Fruit fly (Drosophila melanogaster): ENCODE measurements around the gene B4.

B4 gene

DNA sequence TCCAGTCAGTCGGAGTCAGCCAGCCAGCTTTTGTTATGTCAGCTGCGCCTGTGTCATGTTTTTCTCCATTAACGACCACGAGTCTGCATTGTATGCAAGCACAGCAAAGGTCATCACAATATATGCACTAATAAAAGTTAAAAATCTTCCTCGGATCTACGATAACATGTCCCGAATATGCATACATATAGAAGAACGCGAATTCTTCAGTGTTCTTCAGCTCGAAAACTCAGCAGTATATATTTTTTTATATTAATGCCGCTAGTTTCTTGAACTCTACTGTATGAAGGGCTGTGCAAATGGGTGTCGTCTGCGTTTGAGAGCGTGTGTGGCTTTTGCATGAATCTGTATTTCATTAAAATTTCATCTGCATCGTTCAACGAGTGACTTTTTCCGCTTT, 66.9 kb downstream of the B4 start (continued):
- no peak for TF ChIP-seq fd85E (GFP tag; optimal IDR thresholded peaks at IDR 0.05)
- no peak for TF ChIP-seq Hr38 (GFP tag; optimal IDR thresholded peaks at IDR 0.05)
- TF ChIP-seq CG34406 (GFP tag; optimal IDR thresholded peaks at IDR 0.05) = peak; percentile 44
- peak; percentile 16 for TF ChIP-seq fd59A (GFP tag; optimal IDR thresholded peaks at IDR 0.05)
- peak; percentile 61; the same call in 1 of the 3 replicates for TF ChIP-seq CG6163 (GFP tag; IDR thresholded peaks at IDR 0.05)
- TF ChIP-seq eg (GFP tag; IDR thresholded peaks at IDR 0.05) = no peak
- no peak for TF ChIP-seq Gug (GFP tag; IDR thresholded peaks at IDR 0.05)
- TF ChIP-seq CG8119 (GFP tag; IDR thresholded peaks at IDR 0.05) = peak; percentile 59; the same call in 2 of the 3 replicates
- peak; percentile 50 for TF ChIP-seq pdm3 (GFP tag; optimal IDR thresholded peaks at IDR 0.05)
- no peak for TF ChIP-seq net (GFP tag; optimal IDR thresholded peaks at IDR 0.05)
- TF ChIP-seq cyc (GFP tag; optimal IDR thresholded peaks at IDR 0.05) = no peak
- TF ChIP-seq topi (GFP tag; optimal IDR thresholded peaks at IDR 0.05) = no peak
- TF ChIP-seq dsx (GFP tag; optimal IDR thresholded peaks at IDR 0.05; ENCODE audit: poor library complexity, severe bottlenecking) = no peak
- TF ChIP-seq ss (GFP tag; optimal IDR thresholded peaks at IDR 0.05) = no peak
- no peak for TF ChIP-seq CG8319 (GFP tag; optimal IDR thresholded peaks at IDR 0.05)
- TF ChIP-seq vri (GFP tag; optimal IDR thresholded peaks at IDR 0.05) = peak; percentile 14
- no peak for TF ChIP-seq CG3032 (tag; optimal IDR thresholded peaks at IDR 0.05)

DNA sequence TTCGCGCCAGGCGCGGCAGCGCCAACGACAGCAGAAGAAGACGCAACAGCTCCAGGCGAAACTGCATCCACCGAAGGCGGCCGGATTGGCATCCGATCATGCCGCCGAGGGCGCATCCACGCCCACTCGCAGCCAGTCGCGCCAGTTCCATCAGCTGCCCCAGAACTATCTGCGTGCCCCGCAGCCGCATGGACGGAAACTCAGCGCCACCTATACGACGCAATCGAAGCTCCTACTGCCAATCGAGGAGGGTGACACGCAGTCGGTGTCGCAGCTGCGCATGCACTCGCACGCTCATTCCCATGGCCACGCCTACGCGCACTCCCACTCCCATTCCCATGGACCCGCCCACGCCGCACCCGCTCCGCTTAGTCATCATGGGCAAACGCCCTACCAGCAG, 73.9 kb downstream of the B4 start:
- TF ChIP-seq CG8632 (GFP tag; optimal IDR thresholded peaks at IDR 0.05) = no peak

- TF ChIP-seq achi (GFP tag; optimal IDR thresholded peaks at IDR 0.05) = peak; percentile 48
- TF ChIP-seq ss (GFP tag; optimal IDR thresholded peaks at IDR 0.05) = peak in 1 of 2 experiments; percentile 57
- no peak for TF ChIP-seq salr (GFP tag; optimal IDR thresholded peaks at IDR 0.05)
- no peak for TF ChIP-seq CG7368 (GFP tag; optimal IDR thresholded peaks at IDR 0.05)
- peak; percentile 3 for TF ChIP-seq CG8632 (GFP tag; optimal IDR thresholded peaks at IDR 0.05)
- TF ChIP-seq fkh (GFP tag; optimal IDR thresholded peaks at IDR 0.05) = no peak
- peak; percentile 53 for TF ChIP-seq Hr4 (GFP tag; optimal IDR thresholded peaks at IDR 0.05)
- TF ChIP-seq fd85E (GFP tag; optimal IDR thresholded peaks at IDR 0.05) = no peak
- no peak for TF ChIP-seq CG11762 (GFP tag; optimal IDR thresholded peaks at IDR 0.05; ENCODE audit: insufficient read depth)
- no peak for TF ChIP-seq CG1621 (tag; optimal IDR thresholded peaks at IDR 0.05)
- peak; percentile 26 for TF ChIP-seq CG6276 (GFP tag; optimal IDR thresholded peaks at IDR 0.05)
- TF ChIP-seq Smox (GFP tag; optimal IDR thresholded peaks at IDR 0.05) = peak; percentile 29
- no peak for TF ChIP-seq CG11294 (GFP tag; IDR thresholded peaks at IDR 0.05)
- TF ChIP-seq acj6 (GFP tag; optimal IDR thresholded peaks at IDR 0.05) = peak; percentile 49
- no peak for TF ChIP-seq fd59A (GFP tag; optimal IDR thresholded peaks at IDR 0.05)
- TF ChIP-seq CG31627 (GFP tag; optimal IDR thresholded peaks at IDR 0.05) = peak; percentile 19
- TF ChIP-seq CG3032 (tag; optimal IDR thresholded peaks at IDR 0.05) = peak; percentile 55
- peak; percentile 17 for TF ChIP-seq CG16779 (tag; optimal IDR thresholded peaks at IDR 0.05)
- no peak for TF ChIP-seq CG6854 (GFP tag; optimal IDR thresholded peaks at IDR 0.05)
- no peak for TF ChIP-seq vri (GFP tag; optimal IDR thresholded peaks at IDR 0.05)
- TF ChIP-seq CG34406 (GFP tag; optimal IDR thresholded peaks at IDR 0.05) = peak; percentile 24
- TF ChIP-seq spab (GFP tag; optimal IDR thresholded peaks at IDR 0.05) = peak; percentile 47
- peak; percentile 41 for TF ChIP-seq lz (GFP tag; optimal IDR thresholded peaks at IDR 0.05)
- no peak for TF ChIP-seq CG6163 (GFP tag; IDR thresholded peaks at IDR 0.05)
- peak; percentile 41 for TF ChIP-seq Sox102F (GFP tag; optimal IDR thresholded peaks at IDR 0.05)
- no peak for TF ChIP-seq Eip93F (GFP tag; optimal IDR thresholded peaks at IDR 0.05)
- TF ChIP-seq Gug (GFP tag; IDR thresholded peaks at IDR 0.05) = no peak
- TF ChIP-seq Eip75B (GFP tag; optimal IDR thresholded peaks at IDR 0.05) = peak; percentile 49
- TF ChIP-seq cyc (GFP tag; optimal IDR thresholded peaks at IDR 0.05) = peak; percentile 42
- TF ChIP-seq CG9139 (GFP tag; optimal IDR thresholded peaks at IDR 0.05) = no peak
- TF ChIP-seq Eip78C (GFP tag) = peak; percentile 85
- peak; percentile 18 for TF ChIP-seq CG11902 (GFP tag; optimal IDR thresholded peaks at IDR 0.05)
- no peak for TF ChIP-seq esn (GFP tag; optimal IDR thresholded peaks at IDR 0.05)
- TF ChIP-seq CG10631 (GFP tag; optimal IDR thresholded peaks at IDR 0.05) = peak; percentile 38
- TF ChIP-seq CG4318 (GFP tag; optimal IDR thresholded peaks at IDR 0.05) = peak; percentile 20
- no peak for TF ChIP-seq Lpt (GFP tag; optimal IDR thresholded peaks at IDR 0.05)
- TF ChIP-seq CG10669 (GFP tag; optimal IDR thresholded peaks at IDR 0.05) = peak; percentile 57
Measured at dm6 chr2L:13460911-13461866, 87.9 kb downstream of the B4 start, which contains the start of gene CG46308. Gene CG46308, plus strand, starts transcription at chr2L:13461774.
